Worm (Caenorhabditis elegans): ENCODE data around the gene git-1.

git-1 gene

DNA sequence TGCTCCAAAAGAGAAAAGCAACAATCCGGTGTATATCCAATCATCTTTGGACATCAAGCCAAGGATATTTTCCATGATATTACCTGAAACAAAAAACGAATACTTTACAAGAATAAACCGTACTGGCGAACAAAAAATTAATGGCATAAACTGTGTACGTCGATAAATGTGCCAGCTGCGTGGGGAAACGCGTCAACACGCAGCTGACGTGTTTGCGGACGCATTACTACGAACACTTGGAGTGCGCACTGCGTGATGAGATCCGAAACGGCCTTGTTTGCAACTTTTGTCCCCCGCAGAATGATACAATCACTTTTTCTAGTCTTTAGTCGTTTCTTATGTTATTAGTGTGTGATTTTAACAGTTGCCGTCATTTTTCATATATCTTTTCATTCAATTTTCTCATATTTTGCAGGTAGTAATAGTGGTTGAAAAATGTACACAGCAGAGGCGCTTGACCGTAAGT, at the start of gene git-1, which contains the start of gene mboa-7:
git-1 (plus strand) TSS at position 416 of the 466 bp plus-strand sequence.
mboa-7 (minus strand) TSS at position 83 of the 466 bp plus-strand sequence.
- no peak for TF ChIP-seq unc-62 (GFP tag; optimal IDR thresholded peaks at IDR 0.05)

- no peak for TF ChIP-seq unc-62 (GFP tag; optimal IDR thresholded peaks at IDR 0.05)
These were observed 49.6 kb upstream of the git-1 start, which contains the start of gene elt-4 for ce11 chrX:10474998-10475577. Gene elt-4 (plus strand): TSS chrX:10475527.

ce11 chrX:10476573-10476972, 48.1 kb upstream of the git-1 start, which contains the start of gene C39B10.7:
Gene C39B10.7 (plus strand): TSS chrX:10476873.
- no peak for TF ChIP-seq unc-62 (GFP tag; optimal IDR thresholded peaks at IDR 0.05)

ce11 chrX:10477172-10477985, 47.3 kb upstream of the git-1 start:
- TF ChIP-seq unc-62 (GFP tag; optimal IDR thresholded peaks at IDR 0.05) = no peak

DNA sequence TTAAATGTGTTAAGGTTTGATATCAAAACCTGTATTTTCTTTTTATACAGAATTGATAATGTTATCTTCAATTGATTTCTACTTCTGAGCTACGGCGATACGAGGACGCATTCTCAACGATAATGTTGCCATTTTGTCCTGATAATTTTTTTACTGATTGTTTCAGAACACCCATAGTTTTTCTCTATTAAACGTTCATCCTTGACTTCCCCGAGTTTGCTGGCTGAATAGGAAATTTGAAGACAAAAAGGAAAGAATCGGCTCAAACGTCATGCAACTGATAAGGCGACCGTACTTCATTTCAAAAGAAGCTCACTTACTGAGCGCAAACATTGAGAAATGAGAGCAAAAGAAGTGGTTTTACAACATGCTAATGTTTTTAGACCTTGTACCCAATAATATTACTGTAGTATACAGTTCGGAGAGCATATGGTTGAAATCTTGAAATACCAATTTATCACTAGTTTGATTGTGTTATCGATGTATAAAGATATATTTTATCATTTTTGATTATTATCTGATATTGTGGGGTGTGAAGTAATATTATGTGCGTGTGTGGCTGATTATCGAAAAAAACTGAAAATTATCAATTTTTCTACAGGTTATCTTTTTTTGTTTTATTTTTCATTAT, 45.5 kb upstream of the git-1 start:
- no peak for TF ChIP-seq unc-62 (GFP tag; optimal IDR thresholded peaks at IDR 0.05)

- no peak for TF ChIP-seq unc-62 (GFP tag; optimal IDR thresholded peaks at IDR 0.05)
These were observed 44.0 kb upstream of the git-1 start, which contains the start of gene elt-2 for ce11 chrX:10480563-10481290. Gene elt-2 (plus strand): TSS chrX:10481240.

DNA sequence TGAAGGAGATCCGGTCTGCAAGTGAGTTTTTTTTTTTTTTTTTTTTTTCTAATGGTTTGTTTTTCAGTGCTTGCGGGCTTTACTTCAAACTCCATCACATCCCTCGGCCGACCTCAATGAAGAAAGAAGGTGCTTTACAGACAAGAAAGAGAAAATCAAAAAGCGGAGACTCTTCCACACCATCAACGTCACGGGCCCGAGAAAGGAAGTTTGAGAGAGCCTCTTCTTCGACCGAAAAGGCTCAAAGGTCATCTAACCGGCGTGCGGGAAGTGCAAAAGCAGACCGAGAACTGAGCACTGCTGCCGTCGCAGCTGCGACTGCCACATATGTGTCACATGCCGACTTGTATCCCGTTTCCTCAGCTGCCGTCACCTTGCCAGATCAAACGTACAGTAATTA, 42.4 kb upstream of the git-1 start:
- no peak for TF ChIP-seq unc-62 (GFP tag; optimal IDR thresholded peaks at IDR 0.05)

- TF ChIP-seq unc-62 (GFP tag; optimal IDR thresholded peaks at IDR 0.05) = no peak
These were observed 39.4 kb upstream of the git-1 start, which contains the start of gene C33D3.3 for ce11 chrX:10485300-10485755. Gene C33D3.3 (plus strand): TSS chrX:10485350.

DNA sequence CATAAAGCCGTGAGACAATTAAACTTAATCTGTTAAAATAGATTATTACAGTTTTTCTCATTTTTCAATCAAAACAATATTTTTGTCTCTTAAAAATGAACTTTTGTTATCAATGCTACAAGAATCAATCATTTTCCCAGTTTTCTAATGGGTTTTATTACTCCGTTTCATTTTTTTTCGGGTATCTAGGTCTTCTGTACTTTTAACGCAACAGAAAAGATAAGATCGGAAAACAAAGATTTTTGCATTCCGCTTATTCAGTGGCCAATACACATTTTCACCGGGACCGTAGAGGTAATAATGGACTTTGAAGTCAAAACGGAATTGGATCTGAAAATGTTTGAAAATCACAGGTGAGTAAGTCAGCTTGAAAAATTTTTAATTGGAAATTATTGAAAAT, 35.9 kb upstream of the git-1 start, which contains the start of gene C33D3.4:
C33D3.4 (plus strand) TSS at position 301 of the 400 bp plus-strand sequence.
- TF ChIP-seq unc-62 (GFP tag; optimal IDR thresholded peaks at IDR 0.05) = no peak

- TF ChIP-seq unc-62 (GFP tag; optimal IDR thresholded peaks at IDR 0.05) = no peak
These were observed 33.7 kb upstream of the git-1 start, which contains the start of gene C33D3.5 for ce11 chrX:10491044-10491443. Gene C33D3.5 (plus strand): TSS chrX:10491344.

ce11 chrX:10491875-10492523, 32.7 kb upstream of the git-1 start:
- no peak for TF ChIP-seq unc-62 (GFP tag; optimal IDR thresholded peaks at IDR 0.05)

DNA sequence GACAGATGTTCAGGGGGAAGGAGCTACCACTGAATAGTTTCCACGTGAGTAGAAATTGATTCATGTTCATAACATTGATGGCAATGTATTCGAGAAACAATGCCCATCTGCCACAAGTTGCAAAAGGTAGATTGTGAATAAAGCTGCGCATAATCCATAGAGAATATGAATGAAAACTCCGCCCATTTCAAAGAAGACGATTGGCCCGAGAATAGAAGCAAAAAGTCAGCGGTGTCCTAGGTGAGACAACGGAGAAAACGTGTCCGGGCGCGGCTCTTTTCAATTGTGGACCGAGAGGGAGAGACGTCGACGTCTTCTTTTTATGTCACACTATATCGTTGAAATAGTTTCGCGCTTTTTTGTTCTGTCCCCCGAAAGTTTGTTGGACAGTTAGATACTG, 25.1 kb upstream of the git-1 start, which contains the start of gene vab-3:
vab-3 (plus strand) TSS at position 301 of the 400 bp plus-strand sequence.
- no peak for TF ChIP-seq unc-62 (GFP tag; optimal IDR thresholded peaks at IDR 0.05)

DNA sequence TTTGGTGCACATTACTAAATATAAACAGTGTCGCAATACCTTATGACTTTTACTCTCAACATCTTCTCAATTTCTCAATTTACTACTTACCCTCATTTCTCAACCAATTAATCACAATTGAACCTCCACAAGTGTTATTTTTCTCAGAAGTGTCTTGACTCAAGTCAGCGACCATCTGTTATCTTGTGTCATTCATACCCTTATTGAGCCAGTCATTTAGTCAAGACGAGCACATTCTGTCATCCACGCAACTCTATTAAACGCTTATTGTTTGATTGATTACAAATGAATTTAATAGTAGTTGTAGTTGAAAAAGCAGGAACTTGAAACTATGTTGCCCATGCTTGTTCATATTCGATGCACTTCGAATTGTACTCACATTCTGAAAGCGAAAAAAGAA, 21.3 kb upstream of the git-1 start:
- TF ChIP-seq unc-62 (GFP tag; optimal IDR thresholded peaks at IDR 0.05) = no peak

DNA sequence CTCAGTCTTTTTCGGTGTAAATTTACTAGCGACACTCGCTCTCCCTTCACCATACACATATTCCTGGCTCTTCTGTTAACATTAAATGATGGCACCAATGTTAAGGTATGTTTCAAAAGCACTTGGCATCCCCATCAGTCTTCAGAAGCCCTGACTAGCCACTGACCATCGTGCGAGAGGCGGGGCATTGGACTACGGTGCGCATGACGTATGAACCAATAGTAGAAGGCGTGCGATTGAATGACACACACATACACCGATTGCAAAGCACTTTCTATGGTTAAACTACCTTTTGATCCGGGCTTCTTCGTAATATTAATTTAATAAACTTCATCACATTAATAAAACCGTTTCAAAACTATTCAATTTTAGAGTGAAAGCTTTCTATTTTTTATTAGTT, 19.5 kb upstream of the git-1 start:
- TF ChIP-seq unc-62 (GFP tag; optimal IDR thresholded peaks at IDR 0.05) = no peak

DNA sequence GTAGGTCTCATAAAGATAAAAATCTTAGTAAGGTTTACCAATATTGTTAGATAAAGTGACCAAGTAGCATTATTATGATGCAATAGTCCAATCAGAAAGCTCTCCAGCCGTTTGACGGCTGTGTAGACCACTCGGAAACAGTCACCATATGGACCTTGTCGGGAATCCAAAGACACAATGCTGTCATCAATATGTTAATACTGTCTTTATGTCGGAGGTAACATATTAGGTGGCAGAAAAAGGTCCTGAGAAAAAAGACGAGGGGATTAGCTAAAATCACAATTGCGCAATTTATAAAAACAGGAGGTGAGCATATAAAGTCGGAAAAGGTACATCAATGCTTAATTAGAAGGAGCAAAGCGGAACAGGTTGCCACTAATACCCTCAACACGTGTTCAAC, 16.7 kb upstream of the git-1 start:
- TF ChIP-seq unc-62 (GFP tag; optimal IDR thresholded peaks at IDR 0.05) = no peak
